Worm (Caenorhabditis elegans) whole organism, L3 larva: ENCODE measurements around the gene T13C2.7.

Experiments used
- ama-1 ChIP-seq: fragments of 150-350 bp; optimal IDR thresholded peaks from 2 replicates; lab custom pipeline; 2018
- egl-27 ChIP-seq: sonication (generic microtip); optimal IDR thresholded peaks from 4 replicates; lab custom pipeline; 2017; ENCODE audit warnings: missing biosample characterization, missing genetic modification reagents, missing genetic modification characterization
- egl-5 ChIP-seq: fragments of 150-350 bp; optimal IDR thresholded peaks from 2 replicates; lab custom pipeline; 2017; ENCODE audit warnings: missing biosample characterization, missing genetic modification reagents, missing genetic modification characterization, inconsistent platforms
- elt-3 ChIP-seq, 3 experiments: fragments of 150-350 bp in 1 of 3; sonication (generic microtip) in 2 of 3; optimal IDR thresholded peaks; 2 replicates in 2 of 3; 4 replicates in 1 of 3; lab custom pipeline; 2014 to 2017; ENCODE audit warnings: missing biosample characterization in 3 of 3, missing genetic modification characterization in 3 of 3
- nfya-1 ChIP-seq: sonication (generic microtip); optimal IDR thresholded peaks from 2 replicates; lab custom pipeline; 2017; ENCODE audit warnings: missing genetic modification characterization, mild to moderate bottlenecking, missing compliant biosample characterization, antibody characterized with exemption, moderate library complexity; ENCODE audit not compliant: insufficient read depth
- nhr-11 ChIP-seq: fragments of 150-350 bp; optimal IDR thresholded peaks from 2 replicates; lab custom pipeline; 2014; ENCODE audit warnings: missing biosample characterization, missing genetic modification characterization
- nhr-28 ChIP-seq: fragments of 150-350 bp; optimal IDR thresholded peaks from 2 replicates; lab custom pipeline; 2014; ENCODE audit warnings: missing biosample characterization, missing genetic modification characterization
- pha-4 ChIP-seq: fragments of 150-350 bp; optimal IDR thresholded peaks from 2 replicates; lab custom pipeline; 2014; ENCODE audit warnings: missing biosample characterization, missing genetic modification reagents, missing genetic modification characterization
- pqm-1 ChIP-seq: fragments of 150-350 bp; optimal IDR thresholded peaks from 2 replicates; lab custom pipeline; 2017; ENCODE audit warnings: missing biosample characterization, missing genetic modification characterization, inconsistent platforms
- unc-39 ChIP-seq: sonication (generic microtip); optimal IDR thresholded peaks from 4 replicates; lab custom pipeline; 2017; ENCODE audit warnings: missing biosample characterization, missing genetic modification characterization

- TF ChIP-seq egl-27 (no peak), egl-5 (tag; lab: Kevin White, UChicago) (no peak), ama-1 (no peak), nfya-1 (no peak), unc-39 (tag; lab: Kevin White, UChicago) (no peak), elt-3 (tag; optimal IDR thresholded peaks at IDR 0.05; lab: Kevin White, UChicago) (no peak), nhr-11 (tag; lab: Kevin White, UChicago) (no peak), nhr-28 (tag; lab: Kevin White, UChicago) (no peak), pqm-1 (tag; lab: Kevin White, UChicago) (no peak), pha-4 (no peak)
Measured at ce11 chrII:6752027-6752426, 27.2 kb upstream of the T13C2.7 start, which contains the start of gene F41G3.19.
